Worm (Caenorhabditis elegans) whole organism, early embryonic: Measurements from ENCODE around the gene irld-52.

Experiments used
- B0310.2 ChIP-seq: sonication (generic microtip); optimal IDR thresholded peaks from 2 replicates; lab custom pipeline; 2016; ENCODE audit warnings: mild to moderate bottlenecking, missing genetic modification characterization, missing compliant biosample characterization
- F13C5.2 ChIP-seq: sonication (generic microtip); optimal IDR thresholded peaks from 2 replicates; lab custom pipeline; 2017; ENCODE audit warnings: mild to moderate bottlenecking, missing genetic modification characterization, inconsistent platforms, missing compliant biosample characterization
- aly-1 ChIP-seq: sonication (generic microtip); optimal IDR thresholded peaks from 2 replicates; lab custom pipeline; 2016; ENCODE audit warnings: missing genetic modification characterization, missing compliant biosample characterization
- ama-1 ChIP-seq: fragments of 150-350 bp; optimal IDR thresholded peaks from 2 replicates; lab custom pipeline; 2014
- ceh-13 ChIP-seq: fragments of 200-800 bp; sonication (Bioruptor generic); optimal IDR thresholded peaks from 2 replicates; lab custom pipeline; 2018; ENCODE audit warnings: mild to moderate bottlenecking, missing genetic modification characterization, missing compliant biosample characterization
- ceh-36 ChIP-seq: sonication (generic microtip); optimal IDR thresholded peaks from 2 replicates; lab custom pipeline; 2016; ENCODE audit warnings: missing genetic modification characterization, inconsistent platforms, missing compliant biosample characterization
- ets-7 ChIP-seq: sonication (generic microtip); optimal IDR thresholded peaks from 2 replicates; lab custom pipeline; 2016; ENCODE audit warnings: missing genotype, missing genetic modification characterization, missing compliant biosample characterization
- flt-1 ChIP-seq: fragments of 200-800 bp; sonication (Bioruptor generic); IDR thresholded peaks from 2 replicates; pipeline ENCODE4 v1.3.6; 2022; ENCODE audit warnings: missing genetic modification characterization, missing compliant biosample characterization
- hmbx-1 ChIP-seq: sonication (generic microtip); optimal IDR thresholded peaks from 2 replicates; lab custom pipeline; 2016; ENCODE audit warnings: mild to moderate bottlenecking, missing genetic modification characterization, missing compliant biosample characterization
- hmg-4 ChIP-seq: fragments of 200-800 bp; sonication (Bioruptor generic); optimal IDR thresholded peaks from 2 replicates; lab custom pipeline; 2018; ENCODE audit warnings: mild to moderate bottlenecking, missing genetic modification characterization, missing compliant biosample characterization
- hnd-1 ChIP-seq: sonication (generic microtip); optimal IDR thresholded peaks from 2 replicates; lab custom pipeline; 2016; ENCODE audit warnings: missing genetic modification characterization, missing compliant biosample characterization
- pes-1 ChIP-seq: fragments of 200-800 bp; sonication (Bioruptor generic); IDR thresholded peaks from 2 replicates; pipeline ENCODE4 v1.3.6; 2022; ENCODE audit warnings: missing genetic modification reagents, missing genetic modification characterization, missing compliant biosample characterization
- scrt-1 ChIP-seq: fragments of 200-800 bp; sonication (Bioruptor generic); IDR thresholded peaks from 2 replicates; pipeline ENCODE4 v1.3.6; 2022; ENCODE audit warnings: missing genetic modification characterization, missing compliant biosample characterization
- sea-1 ChIP-seq: fragments of 200-800 bp; sonication (Bioruptor generic); conservative IDR thresholded peaks from 2 replicates; pipeline ENCODE4 v1.3.6; 2022; ENCODE audit warnings: missing genetic modification characterization, missing compliant biosample characterization
- tbx-11 ChIP-seq: fragments of 200-800 bp; sonication (Bioruptor generic); IDR thresholded peaks from 2 replicates; pipeline ENCODE4 v1.3.6; 2022; ENCODE audit warnings: missing genetic modification characterization, missing compliant biosample characterization
- tbx-37 ChIP-seq: fragments of 200-800 bp; sonication (Bioruptor generic); conservative IDR thresholded peaks from 2 replicates; pipeline ENCODE4 v1.3.6; 2022; ENCODE audit warnings: missing genetic modification reagents, missing genetic modification characterization, missing compliant biosample characterization
- tra-4 ChIP-seq: sonication (generic microtip); optimal IDR thresholded peaks from 2 replicates; lab custom pipeline; 2017; ENCODE audit warnings: missing genetic modification characterization, missing compliant biosample characterization

The irld-52 gene

ce11 chrV:15779128-15779729 is at the start of gene irld-52, which contains the start of gene nhr-285:
Gene irld-52, plus strand, starts transcription at chrV:15779679.
Gene nhr-285, minus strand, starts transcription at chrV:15779228.
- TF ChIP-seq ceh-13 (GFP tag; lab: Kevin White, UChicago) (no peak), hmbx-1 (tag; lab: Kevin White, UChicago) (no peak), tbx-11 (GFP tag; lab: Robert Waterston, UW) (no peak), tbx-37 (GFP tag; lab: Robert Waterston, UW) (no peak), ama-1 (lab: Kevin White, UChicago) (no peak), pes-1 (no peak), aly-1 (tag; lab: Kevin White, UChicago) (no peak), B0310.2 (tag; lab: Kevin White, UChicago) (no peak), ceh-36 (tag; lab: Kevin White, UChicago) (no peak), ets-7 (tag; lab: Kevin White, UChicago) (no peak), tra-4 (tag; lab: Kevin White, UChicago) (no peak), flt-1 (GFP tag; lab: Robert Waterston, UW) (no peak), hnd-1 (tag; lab: Kevin White, UChicago) (no peak), sea-1 (GFP tag; lab: Robert Waterston, UW) (no peak), hmg-4 (GFP tag; lab: Kevin White, UChicago) (no peak), F13C5.2 (no peak)

- TF ChIP-seq pes-1 (no peak), tbx-37 (GFP tag; lab: Robert Waterston, UW) (no peak), aly-1 (tag; lab: Kevin White, UChicago) (no peak), sea-1 (GFP tag; lab: Robert Waterston, UW) (no peak), F13C5.2 (no peak), ceh-13 (GFP tag; lab: Kevin White, UChicago) (no peak), tra-4 (tag; lab: Kevin White, UChicago) (no peak), scrt-1 (GFP tag; lab: Robert Waterston, UW) (no peak), tbx-11 (GFP tag; lab: Robert Waterston, UW) (no peak), hmg-4 (GFP tag; lab: Kevin White, UChicago) (no peak), ceh-36 (tag; lab: Kevin White, UChicago) (no peak), hmbx-1 (tag; lab: Kevin White, UChicago) (no peak), ama-1 (lab: Kevin White, UChicago) (no peak), ets-7 (tag; lab: Kevin White, UChicago) (no peak)
Observed at ce11 chrV:15730459-15730858, 49.0 kb upstream of the irld-52 start, which contains the start of gene Y6E2A.10. Gene Y6E2A.10, minus strand, starts transcription at chrV:15730559.

- TF ChIP-seq tra-4 (tag; lab: Kevin White, UChicago) (no peak), ceh-13 (GFP tag; lab: Kevin White, UChicago) (no peak), sea-1 (GFP tag; lab: Robert Waterston, UW) (no peak), ceh-36 (tag; lab: Kevin White, UChicago) (no peak), ama-1 (lab: Kevin White, UChicago) (no peak), F13C5.2 (no peak), B0310.2 (tag; lab: Kevin White, UChicago) (no peak), tbx-37 (GFP tag; lab: Robert Waterston, UW) (no peak), flt-1 (GFP tag; lab: Robert Waterston, UW) (no peak), pes-1 (no peak)
Observed at ce11 chrV:15732209-15732608, 47.3 kb upstream of the irld-52 start, which contains the start of gene str-38. Gene str-38, minus strand, starts transcription at chrV:15732309.

- TF ChIP-seq ets-7 (tag; lab: Kevin White, UChicago) = no peak
- TF ChIP-seq flt-1 (GFP tag; lab: Robert Waterston, UW) = no peak
- TF ChIP-seq B0310.2 (tag; lab: Kevin White, UChicago) = no peak
- no peak for TF ChIP-seq ama-1 (lab: Kevin White, UChicago)
- no peak for TF ChIP-seq sea-1 (GFP tag; lab: Robert Waterston, UW)
- TF ChIP-seq scrt-1 (GFP tag; lab: Robert Waterston, UW) = no peak
- TF ChIP-seq tbx-37 (GFP tag; lab: Robert Waterston, UW) = no peak
- TF ChIP-seq hnd-1 (tag; lab: Kevin White, UChicago) = no peak
- TF ChIP-seq aly-1 (tag; lab: Kevin White, UChicago) = no peak
- no peak for TF ChIP-seq hmbx-1 (tag; lab: Kevin White, UChicago)
- no peak for TF ChIP-seq tra-4 (tag; lab: Kevin White, UChicago)
- no peak for TF ChIP-seq ceh-13 (GFP tag; lab: Kevin White, UChicago)
- TF ChIP-seq tbx-11 (GFP tag; lab: Robert Waterston, UW) = no peak
- no peak for TF ChIP-seq ceh-36 (tag; lab: Kevin White, UChicago)
- no peak for TF ChIP-seq hmg-4 (GFP tag; lab: Kevin White, UChicago)
- TF ChIP-seq F13C5.2 = no peak
Observed at ce11 chrV:15733020-15733419, 46.5 kb upstream of the irld-52 start.

- TF ChIP-seq ets-7 (tag; lab: Kevin White, UChicago) = no peak
- TF ChIP-seq hnd-1 (tag; lab: Kevin White, UChicago) = no peak
- TF ChIP-seq ceh-13 (GFP tag; lab: Kevin White, UChicago) = no peak
- TF ChIP-seq B0310.2 (tag; lab: Kevin White, UChicago) = no peak
- no peak for TF ChIP-seq F13C5.2
- TF ChIP-seq ceh-36 (tag; lab: Kevin White, UChicago) = no peak
- TF ChIP-seq sea-1 (GFP tag; lab: Robert Waterston, UW) = no peak
- no peak for TF ChIP-seq hmbx-1 (tag; lab: Kevin White, UChicago)
- TF ChIP-seq scrt-1 (GFP tag; lab: Robert Waterston, UW) = no peak
- no peak for TF ChIP-seq tra-4 (tag; lab: Kevin White, UChicago)
- TF ChIP-seq tbx-11 (GFP tag; lab: Robert Waterston, UW) = no peak
- TF ChIP-seq aly-1 (tag; lab: Kevin White, UChicago) = no peak
- TF ChIP-seq pes-1 = no peak
Observed at ce11 chrV:15733568-15733967, 45.9 kb upstream of the irld-52 start, which contains the start of gene T23D5.3. Gene T23D5.3, minus strand, starts transcription at chrV:15733668.

- TF ChIP-seq F13C5.2 (no peak), flt-1 (GFP tag; lab: Robert Waterston, UW) (no peak), aly-1 (tag; lab: Kevin White, UChicago) (no peak), scrt-1 (GFP tag; lab: Robert Waterston, UW) (no peak), ceh-13 (GFP tag; lab: Kevin White, UChicago) (no peak), hmbx-1 (tag; lab: Kevin White, UChicago) (no peak), tra-4 (tag; lab: Kevin White, UChicago) (no peak), ama-1 (lab: Kevin White, UChicago) (no peak), tbx-37 (GFP tag; lab: Robert Waterston, UW) (no peak), ceh-36 (tag; lab: Kevin White, UChicago) (no peak), hmg-4 (GFP tag; lab: Kevin White, UChicago) (no peak), tbx-11 (GFP tag; lab: Robert Waterston, UW) (no peak), B0310.2 (tag; lab: Kevin White, UChicago) (no peak)
Observed at ce11 chrV:15735720-15736119, 43.8 kb upstream of the irld-52 start, which contains the start of gene str-27. Gene str-27, minus strand, starts transcription at chrV:15735820.
